Fruit fly (Drosophila melanogaster) Kc167 (cell line): ENCODE results near the gene PGRP-LD.

Source experiments
- Myc ChIP-seq: fragments of >200 bp; optimal IDR thresholded peaks from 2 replicates; lab custom pipeline; 2017; ENCODE audit warnings: missing external identifiers
- Sin3A ChIP-seq: fragments of >200 bp; optimal IDR thresholded peaks from 2 replicates; lab custom pipeline; 2018; ENCODE audit warnings: missing external identifiers
- h ChIP-seq: fragments of >200 bp; optimal IDR thresholded peaks from 3 replicates; lab custom pipeline; 2018; ENCODE audit warnings: missing external identifiers
- psq ChIP-seq: fragments of >200 bp; optimal IDR thresholded peaks from 2 replicates; lab custom pipeline; 2017; ENCODE audit warnings: missing external identifiers
- ttk ChIP-seq: sonication (Bioruptor generic); optimal IDR thresholded peaks from 2 replicates; lab custom pipeline; 2017; ENCODE audit warnings: missing external identifiers

DNA sequence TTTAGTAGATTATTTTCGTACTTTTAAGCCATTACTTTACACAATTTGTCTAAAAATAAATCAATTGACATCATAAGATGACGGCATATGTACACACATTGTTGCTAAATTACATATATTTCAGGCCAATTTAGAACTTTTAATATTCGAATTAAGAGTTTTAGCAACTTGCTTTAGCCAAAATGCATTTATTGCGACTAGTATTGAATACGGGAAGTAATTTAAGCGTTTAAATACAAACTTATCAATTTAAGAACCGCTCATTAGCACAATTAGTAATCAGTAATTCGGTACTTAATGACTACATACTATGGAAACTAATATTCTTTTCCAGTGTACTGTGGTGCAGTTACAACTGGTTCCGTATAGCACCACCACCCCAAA, 29.3 kb downstream of the PGRP-LD start:
- TF ChIP-seq h (no peak), psq (no peak), Sin3A (no peak), Myc (lab: Kevin White, UChicago) (no peak), ttk (lab: Kevin White, UChicago) (no peak)
